Worm (Caenorhabditis elegans) whole organism, mixed stage, embryonic: Measurements from ENCODE around the gene let-413.
A peak's percentile ranks its signal among the peaks of the same experiment; 100 is the strongest.

Source experiments
- M03D4.4 ChIP-seq: sonication (generic microtip); optimal IDR thresholded peaks from 2 replicates; lab custom pipeline; 2017; ENCODE audit warnings: mild to moderate bottlenecking, missing genetic modification characterization, missing compliant biosample characterization
- blmp-1 ChIP-seq: fragments of 150-350 bp; optimal IDR thresholded peaks from 2 replicates; lab custom pipeline; 2014; ENCODE audit warnings: missing biosample characterization, missing genetic modification characterization
- ceh-39 ChIP-seq: fragments of 150-350 bp; optimal IDR thresholded peaks from 2 replicates; lab custom pipeline; 2014; ENCODE audit warnings: missing biosample characterization, missing genetic modification characterization
- ceh-43 ChIP-seq: fragments of 200-800 bp; sonication (Bioruptor generic); optimal IDR thresholded peaks from 2 replicates; lab custom pipeline; 2018; ENCODE audit warnings: mild to moderate bottlenecking, missing genetic modification characterization, moderate library complexity, missing compliant biosample characterization
- ces-1 ChIP-seq: fragments of 150-350 bp; optimal IDR thresholded peaks from 2 replicates; lab custom pipeline; 2014; ENCODE audit warnings: missing biosample characterization, missing genetic modification reagents, missing genetic modification characterization
- cnd-1 ChIP-seq: fragments of 200-800 bp; sonication (Bioruptor generic); optimal IDR thresholded peaks from 2 replicates; lab custom pipeline; 2018; ENCODE audit warnings: mild to moderate bottlenecking, missing genetic modification characterization, missing compliant biosample characterization
- drap-1 ChIP-seq: fragments of 200-800 bp; sonication (Bioruptor generic); optimal IDR thresholded peaks from 3 replicates; lab custom pipeline; 2018; ENCODE audit warnings: mild to moderate bottlenecking, missing genetic modification characterization, missing compliant biosample characterization
- elt-1 ChIP-seq: sonication (generic microtip); optimal IDR thresholded peaks from 2 replicates; lab custom pipeline; 2017; ENCODE audit warnings: missing genetic modification characterization, mild to moderate bottlenecking, missing compliant biosample characterization, antibody characterized with exemption, moderate library complexity, borderline replicate concordance; ENCODE audit not compliant: insufficient read depth
- flh-1 ChIP-seq: fragments of 200-800 bp; sonication (Bioruptor generic); optimal IDR thresholded peaks from 2 replicates; lab custom pipeline; 2018; ENCODE audit warnings: mild to moderate bottlenecking, missing genetic modification characterization, moderate library complexity, missing compliant biosample characterization
- ham-2 ChIP-seq: fragments of 200-800 bp; sonication (Bioruptor generic); optimal IDR thresholded peaks from 2 replicates; lab custom pipeline; 2018; ENCODE audit warnings: mild to moderate bottlenecking, missing genetic modification characterization, missing compliant biosample characterization
- hlh-1 ChIP-seq: fragments of 150-350 bp; optimal IDR thresholded peaks from 2 replicates; lab custom pipeline; 2014; ENCODE audit warnings: missing biosample characterization, missing genetic modification reagents, missing genetic modification characterization
- lin-13 ChIP-seq: fragments of 150-350 bp; optimal IDR thresholded peaks from 2 replicates; lab custom pipeline; 2014; ENCODE audit warnings: missing biosample characterization, missing genetic modification characterization
- lin-32 ChIP-seq: fragments of 200-800 bp; sonication (Bioruptor generic); optimal IDR thresholded peaks from 2 replicates; lab custom pipeline; 2018; ENCODE audit warnings: mild to moderate bottlenecking, missing genetic modification characterization, missing compliant biosample characterization
- lsy-2 ChIP-seq: fragments of 150-350 bp; optimal IDR thresholded peaks from 2 replicates; lab custom pipeline; 2014; ENCODE audit warnings: missing biosample characterization, missing genetic modification characterization
- mab-5 ChIP-seq: fragments of 150-350 bp; optimal IDR thresholded peaks from 2 replicates; lab custom pipeline; 2014; ENCODE audit warnings: missing biosample characterization, missing genetic modification characterization
- mep-1 ChIP-seq: fragments of 150-350 bp; optimal IDR thresholded peaks from 2 replicates; lab custom pipeline; 2017; ENCODE audit warnings: missing biosample characterization, missing genetic modification reagents, missing genetic modification characterization, inconsistent platforms
- mls-2 ChIP-seq: sonication (generic microtip); optimal IDR thresholded peaks from 2 replicates; lab custom pipeline; 2016; ENCODE audit warnings: mild to moderate bottlenecking, missing genetic modification characterization, moderate library complexity, missing compliant biosample characterization
- nhr-12 ChIP-seq: fragments of 150-350 bp; optimal IDR thresholded peaks from 2 replicates; lab custom pipeline; 2014; ENCODE audit warnings: missing biosample characterization, missing genetic modification characterization
- nhr-2 ChIP-seq: fragments of 150-350 bp; optimal IDR thresholded peaks from 2 replicates; lab custom pipeline; 2014; ENCODE audit warnings: missing biosample characterization, missing genetic modification characterization
- nhr-237 ChIP-seq: fragments of 150-350 bp; optimal IDR thresholded peaks from 2 replicates; lab custom pipeline; 2014; ENCODE audit warnings: missing biosample characterization, missing genetic modification characterization
- nhr-28 ChIP-seq: fragments of 150-350 bp; optimal IDR thresholded peaks from 2 replicates; lab custom pipeline; 2014; ENCODE audit warnings: missing biosample characterization, missing genetic modification characterization
- nhr-76 ChIP-seq: sonication (generic microtip); optimal IDR thresholded peaks from 2 replicates; lab custom pipeline; 2017; ENCODE audit warnings: missing biosample characterization, missing genetic modification characterization
- pha-4 ChIP-seq: fragments of 150-350 bp; optimal IDR thresholded peaks from 2 replicates; lab custom pipeline; 2018; ENCODE audit warnings: missing biosample characterization, missing genetic modification reagents, missing genetic modification characterization
- sem-2 ChIP-seq: fragments of 200-800 bp; sonication (Bioruptor generic); optimal IDR thresholded peaks from 2 replicates; lab custom pipeline; 2018; ENCODE audit warnings: mild to moderate bottlenecking, missing genetic modification characterization, missing compliant biosample characterization
- sptf-1 ChIP-seq: sonication (generic microtip); optimal IDR thresholded peaks from 2 replicates; lab custom pipeline; 2017; ENCODE audit warnings: mild to moderate bottlenecking, missing genetic modification characterization, moderate library complexity, missing compliant biosample characterization
- tbx-8 ChIP-seq: fragments of 200-800 bp; sonication (Bioruptor generic); optimal IDR thresholded peaks from 2 replicates; lab custom pipeline; 2018; ENCODE audit warnings: mild to moderate bottlenecking, missing genetic modification characterization, moderate library complexity, missing compliant biosample characterization
- unc-120 ChIP-seq: sonication (generic microtip); optimal IDR thresholded peaks from 2 replicates; lab custom pipeline; 2017; ENCODE audit warnings: missing genetic modification characterization, missing compliant biosample characterization; ENCODE audit not compliant: poor library complexity, severe bottlenecking
- unc-39 ChIP-seq: fragments of 150-350 bp; optimal IDR thresholded peaks from 2 replicates; lab custom pipeline; 2014; ENCODE audit warnings: missing biosample characterization, missing genetic modification characterization
- unc-62 ChIP-seq: fragments of 150-350 bp; optimal IDR thresholded peaks from 2 replicates; lab custom pipeline; 2014; ENCODE audit warnings: missing biosample characterization, missing genetic modification reagents, missing genetic modification characterization
- ztf-11 ChIP-seq: fragments of 150-350 bp; optimal IDR thresholded peaks from 2 replicates; lab custom pipeline; 2014; ENCODE audit warnings: missing biosample characterization, missing genetic modification characterization

let-413 gene

DNA sequence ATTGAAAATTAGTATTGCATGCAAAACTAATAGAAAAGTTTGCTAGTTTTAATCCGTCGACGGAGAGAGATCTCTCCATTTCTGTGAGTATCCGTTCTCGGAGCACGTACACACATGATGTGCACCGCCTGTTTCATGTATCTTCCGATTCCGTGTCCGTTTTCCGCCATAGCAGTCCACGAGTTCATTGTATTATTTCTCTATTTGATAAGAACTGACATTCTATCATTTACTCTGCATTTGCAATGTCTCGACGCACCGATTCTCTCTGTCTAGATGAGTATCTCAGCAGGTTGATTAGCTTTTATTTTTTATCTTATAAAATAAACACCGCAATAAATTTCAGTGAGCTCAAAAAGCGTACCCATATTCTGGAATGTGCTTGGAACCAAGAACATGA, 41.3 kb upstream of the let-413 start:
- no peak for TF ChIP-seq pha-4 (tag; lab: Kevin White, UChicago)
- TF ChIP-seq ces-1 (GFP tag; lab: Kevin White, UChicago): no peak
- TF ChIP-seq ceh-39 (tag; lab: Kevin White, UChicago): no peak
- TF ChIP-seq tbx-8 (GFP tag; lab: Kevin White, UChicago): no peak
- TF ChIP-seq M03D4.4 (tag; lab: Kevin White, UChicago): no peak
- no peak for TF ChIP-seq nhr-12 (tag; lab: Kevin White, UChicago)
- TF ChIP-seq mls-2 (tag; lab: Kevin White, UChicago): no peak
- TF ChIP-seq ceh-43 (GFP tag; lab: Kevin White, UChicago): no peak
- TF ChIP-seq unc-39 (tag; lab: Kevin White, UChicago): no peak
- no peak for TF ChIP-seq drap-1 (GFP tag; lab: Kevin White, UChicago)
- TF ChIP-seq ham-2 (GFP tag; lab: Kevin White, UChicago): no peak
- TF ChIP-seq elt-1 (tag; lab: Kevin White, UChicago): no peak
- no peak for TF ChIP-seq flh-1

- no peak for TF ChIP-seq lin-13
- no peak for TF ChIP-seq lin-32 (GFP tag; lab: Kevin White, UChicago)
- no peak for TF ChIP-seq nhr-28 (tag; lab: Kevin White, UChicago)
- no peak for TF ChIP-seq blmp-1 (tag; lab: Kevin White, UChicago)
- TF ChIP-seq sptf-1 (tag; lab: Kevin White, UChicago): no peak
- TF ChIP-seq mls-2 (tag; lab: Kevin White, UChicago): no peak
- TF ChIP-seq lsy-2 (tag; lab: Kevin White, UChicago): no peak
- no peak for TF ChIP-seq nhr-12 (tag; lab: Kevin White, UChicago)
- TF ChIP-seq elt-1 (tag; lab: Kevin White, UChicago): no peak
- no peak for TF ChIP-seq ceh-39 (tag; lab: Kevin White, UChicago)
- TF ChIP-seq mab-5: no peak
- TF ChIP-seq pha-4 (tag; lab: Kevin White, UChicago): no peak
- TF ChIP-seq tbx-8 (GFP tag; lab: Kevin White, UChicago): no peak
- TF ChIP-seq ztf-11 (tag; lab: Kevin White, UChicago): no peak
- no peak for TF ChIP-seq unc-62 (GFP tag; lab: Kevin White, UChicago)
- no peak for TF ChIP-seq nhr-237 (tag; lab: Kevin White, UChicago)
- TF ChIP-seq ces-1 (GFP tag; lab: Kevin White, UChicago): no peak
- TF ChIP-seq drap-1 (GFP tag; lab: Kevin White, UChicago): no peak
- no peak for TF ChIP-seq unc-39 (tag; lab: Kevin White, UChicago)
Observed at ce11 chrV:8017924-8018323, 40.3 kb upstream of the let-413 start.

ce11 chrV:8016928-8017327, 39.4 kb upstream of the let-413 start, which contains the start of gene sptl-2:
sptl-2 (plus strand) TSS chrV:8017207.
- TF ChIP-seq mep-1 (tag; lab: Kevin White, UChicago) (no peak), sem-2 (GFP tag; lab: Kevin White, UChicago) (no peak), nhr-2 (tag; lab: Kevin White, UChicago) (no peak), nhr-76 (tag; lab: Kevin White, UChicago) (no peak), ham-2 (GFP tag; lab: Kevin White, UChicago) (no peak), cnd-1 (tag; lab: Kevin White, UChicago) (no peak)

- TF ChIP-seq unc-120 (tag; lab: Kevin White, UChicago): peak; percentile 28
- TF ChIP-seq ces-1 (GFP tag; lab: Kevin White, UChicago): peak; percentile 47
- no peak for TF ChIP-seq blmp-1 (tag; lab: Kevin White, UChicago)
- TF ChIP-seq, all 35 proteins: peak for 2
Observed at ce11 chrV:8013901-8014388, 36.4 kb upstream of the let-413 start, which contains the start of gene Y97E10AR.6. Y97E10AR.6 (minus strand) TSS chrV:8013951.

ce11 chrV:8012032-8012431, 34.5 kb upstream of the let-413 start, which contains the start of gene rpb-9:
rpb-9 (minus strand) TSS chrV:8012345.
- TF ChIP-seq ceh-39 (tag; lab: Kevin White, UChicago): no peak
- no peak for TF ChIP-seq hlh-1 (tag; lab: Kevin White, UChicago)
- TF ChIP-seq drap-1 (GFP tag; lab: Kevin White, UChicago): no peak
- TF ChIP-seq ces-1 (GFP tag; lab: Kevin White, UChicago): no peak
- no peak for TF ChIP-seq unc-62 (GFP tag; lab: Kevin White, UChicago)
- no peak for TF ChIP-seq unc-120 (tag; lab: Kevin White, UChicago)
- TF ChIP-seq tbx-8 (GFP tag; lab: Kevin White, UChicago): no peak
- TF ChIP-seq ceh-43 (GFP tag; lab: Kevin White, UChicago): no peak
- TF ChIP-seq nhr-237 (tag; lab: Kevin White, UChicago): no peak
- no peak for TF ChIP-seq mab-5
- no peak for TF ChIP-seq unc-39 (tag; lab: Kevin White, UChicago)
